Fruit fly (Drosophila melanogaster) whole organism, adult: ENCODE results near the gene CG8460.

Source experiments
- CG14711 ChIP-seq: fragments of 200-800 bp; sonication (Bioruptor generic); optimal IDR thresholded peaks from 2 replicates; lab custom pipeline; 2018; ENCODE audit warnings: missing biosample characterization, mild to moderate bottlenecking, missing genetic modification characterization, moderate library complexity
- CG1620 ChIP-seq: fragments of 200-800 bp; sonication (Bioruptor generic); optimal IDR thresholded peaks from 2 replicates; lab custom pipeline; 2016; ENCODE audit warnings: missing biosample characterization, missing genetic modification characterization
- CG33017 ChIP-seq: fragments of 200-800 bp; sonication (Bioruptor generic); optimal IDR thresholded peaks from 2 replicates; lab custom pipeline; 2018; ENCODE audit warnings: missing biosample characterization, mild to moderate bottlenecking, missing genetic modification characterization, moderate library complexity
- CG5204 ChIP-seq: fragments of 200-800 bp; sonication (Bioruptor generic); optimal IDR thresholded peaks from 2 replicates; lab custom pipeline; 2016; ENCODE audit warnings: missing biosample characterization, missing genetic modification characterization
- Crg-1 ChIP-seq: fragments of 200-800 bp; sonication (Bioruptor generic); optimal IDR thresholded peaks from 2 replicates; lab custom pipeline; 2016; ENCODE audit warnings: missing biosample characterization, missing genetic modification characterization
- Mnt ChIP-seq: fragments of 200-800 bp; sonication (Bioruptor generic); optimal IDR thresholded peaks from 2 replicates; lab custom pipeline; 2016; ENCODE audit warnings: missing biosample characterization, mild to moderate bottlenecking, missing genetic modification characterization
- bab1 ChIP-seq: fragments of 200-800 bp; sonication (Bioruptor generic); optimal IDR thresholded peaks from 3 replicates; lab custom pipeline; 2019; ENCODE audit warnings: missing biosample characterization, mild to moderate bottlenecking, missing genetic modification characterization, moderate library complexity
- kay ChIP-seq: fragments of 200-800 bp; sonication (Bioruptor generic); peaks from one replicate; lab custom pipeline; 2016; ENCODE audit warnings: missing biosample characterization, missing genetic modification characterization, borderline replicate concordance
- pad ChIP-seq: fragments of 200-800 bp; sonication (Bioruptor generic); optimal IDR thresholded peaks from 3 replicates; lab custom pipeline; 2017; ENCODE audit warnings: missing biosample characterization, missing genetic modification characterization, mild to moderate bottlenecking, moderate library complexity, missing genetic modification reagents
- tj ChIP-seq: fragments of 200-800 bp; sonication (Bioruptor generic); optimal IDR thresholded peaks from 3 replicates; lab custom pipeline; 2017; ENCODE audit warnings: missing biosample characterization, mild to moderate bottlenecking, missing genetic modification characterization, moderate library complexity

- no peak for TF ChIP-seq CG5204 (GFP tag; lab: Kevin White, UChicago)
- TF ChIP-seq tj (GFP tag; lab: Kevin White, UChicago) = peak; percentile 83
- peak; percentile 93 for TF ChIP-seq CG1620 (GFP tag; lab: Kevin White, UChicago)
- peak; percentile 87 for TF ChIP-seq CG14711
- TF ChIP-seq CG33017 (tag; lab: Kevin White, UChicago) = peak; percentile 89
- TF ChIP-seq kay = peak; percentile 96
- TF ChIP-seq Mnt (GFP tag; lab: Kevin White, UChicago) = peak; percentile 92
- peak; percentile 75 for TF ChIP-seq pad (GFP tag; lab: Kevin White, UChicago)
- TF ChIP-seq bab1 (GFP tag; lab: Kevin White, UChicago) = peak; percentile 95
- TF ChIP-seq Crg-1 (GFP tag; lab: Kevin White, UChicago) = peak; percentile 92
These were observed 37.5 kb upstream of the CG8460 start, which contains the start of the genes PAPLA1 and Rbsn-5 for dm6 chr2L:8159498-8159897.
